Worm (Caenorhabditis elegans) whole organism, L4 larva: ENCODE data around the gene spp-16.
A peak's percentile ranks its signal among the peaks of the same experiment; 100 is the strongest.

Experiments used
- F10B5.3 ChIP-seq: sonication (generic microtip); optimal IDR thresholded peaks from 2 replicates; lab custom pipeline; 2016; ENCODE audit warnings: mild to moderate bottlenecking, missing genetic modification characterization, missing compliant biosample characterization
- Y48G9A.11 ChIP-seq: fragments of 200-800 bp; sonication (Bioruptor generic); IDR thresholded peaks from 2 replicates; pipeline ENCODE4 v1.3.6; 2022; ENCODE audit warnings: missing genetic modification reagents, missing genetic modification characterization, missing compliant biosample characterization
- aha-1 ChIP-seq: fragments of 150-350 bp; peaks from one replicate; lab custom pipeline; 2014; ENCODE audit warnings: missing biosample characterization, missing genetic modification characterization
- arid-1 ChIP-seq: fragments of 200-800 bp; sonication (Bioruptor generic); conservative IDR thresholded peaks from 2 replicates; pipeline ENCODE4 v1.3.6; 2022; ENCODE audit warnings: missing genetic modification reagents, missing genetic modification characterization, missing compliant biosample characterization
- attf-4 ChIP-seq: sonication (generic microtip); optimal IDR thresholded peaks from 3 replicates; lab custom pipeline; 2017; ENCODE audit warnings: missing biosample characterization, missing genetic modification characterization
- cey-2 ChIP-seq: sonication (generic microtip); optimal IDR thresholded peaks from 3 replicates; lab custom pipeline; 2017; ENCODE audit warnings: missing genetic modification characterization, mild to moderate bottlenecking, missing compliant biosample characterization, antibody characterized with exemption, borderline replicate concordance; ENCODE audit not compliant: insufficient read depth
- ctbp-1 ChIP-seq: fragments of 200-800 bp; sonication (Bioruptor generic); IDR thresholded peaks from 2 replicates; pipeline ENCODE4 v1.3.6; 2022; ENCODE audit warnings: missing genetic modification reagents, missing genetic modification characterization, missing compliant biosample characterization
- daf-16 ChIP-seq, 3 experiments: sonication (generic microtip); optimal IDR thresholded peaks; 2 replicates each; lab custom pipeline; 2016 to 2017; ENCODE audit warnings: missing genetic modification characterization in 3 of 3, missing genetic modification reagents in 3 of 3, mild to moderate bottlenecking in 2 of 3, missing compliant biosample characterization in 2 of 3, missing biosample characterization in 1 of 3, moderate library complexity in 1 of 3
- daf-8 ChIP-seq: fragments of 200-800 bp; sonication (Bioruptor generic); IDR thresholded peaks from 2 replicates; pipeline ENCODE4 v1.3.6; 2022; ENCODE audit warnings: missing genetic modification characterization, missing compliant biosample characterization
- dmd-6 ChIP-seq: fragments of 200-800 bp; sonication (Bioruptor generic); IDR thresholded peaks from 2 replicates; pipeline ENCODE4 v1.3.6; 2022; ENCODE audit warnings: missing genetic modification reagents, missing genetic modification characterization, missing compliant biosample characterization
- dpl-1 ChIP-seq: fragments of 150-350 bp; optimal IDR thresholded peaks from 2 replicates; lab custom pipeline; 2014; ENCODE audit warnings: missing biosample characterization, missing genetic modification reagents, missing genetic modification characterization
- dve-1 ChIP-seq: sonication (generic microtip); optimal IDR thresholded peaks from 2 replicates; lab custom pipeline; 2017; ENCODE audit warnings: antibody characterized with exemption, mild to moderate bottlenecking, missing genetic modification characterization, missing compliant biosample characterization; ENCODE audit not compliant: insufficient read depth
- egl-27 ChIP-seq: sonication (generic microtip); optimal IDR thresholded peaks from 3 replicates; lab custom pipeline; 2017; ENCODE audit warnings: missing biosample characterization, missing genetic modification reagents, missing genetic modification characterization
- egl-43 ChIP-seq: fragments of 200-800 bp; sonication (Bioruptor generic); IDR thresholded peaks from 2 replicates; pipeline ENCODE4 v1.3.6; 2022; ENCODE audit warnings: missing genetic modification reagents, missing genetic modification characterization, missing compliant biosample characterization
- fkh-10 ChIP-seq: fragments of 150-350 bp; optimal IDR thresholded peaks from 2 replicates; lab custom pipeline; 2014; ENCODE audit warnings: missing biosample characterization, missing genetic modification reagents, missing genetic modification characterization
- fos-1 ChIP-seq: fragments of 150-350 bp; optimal IDR thresholded peaks from 2 replicates; lab custom pipeline; 2014; ENCODE audit warnings: missing biosample characterization, missing genetic modification characterization
- hif-1 ChIP-seq, 2 experiments: sonication (generic microtip); optimal IDR thresholded peaks; 2 replicates each; lab custom pipeline; 2016 to 2017; ENCODE audit warnings: missing compliant biosample characterization in 2 of 2, missing genetic modification characterization in 2 of 2, missing genetic modification reagents in 2 of 2, missing genotype in 2 of 2, mild to moderate bottlenecking in 1 of 2
- hlh-11 ChIP-seq: fragments of 200-800 bp; sonication (Bioruptor generic); optimal IDR thresholded peaks from 2 replicates; lab custom pipeline; 2018; ENCODE audit warnings: mild to moderate bottlenecking, missing genetic modification characterization, missing compliant biosample characterization
- hlh-30 ChIP-seq: sonication (generic microtip); optimal IDR thresholded peaks from 2 replicates; lab custom pipeline; 2017; ENCODE audit warnings: antibody characterized with exemption, mild to moderate bottlenecking, missing genetic modification characterization, missing compliant biosample characterization; ENCODE audit not compliant: insufficient read depth
- lim-7 ChIP-seq: fragments of 200-800 bp; sonication (Bioruptor generic); IDR thresholded peaks from 2 replicates; pipeline ENCODE4 v1.3.6; 2022; ENCODE audit warnings: missing genetic modification characterization, missing compliant biosample characterization
- lin-38 ChIP-seq: fragments of 200-800 bp; sonication (Bioruptor generic); IDR thresholded peaks from 2 replicates; pipeline ENCODE4 v1.3.6; 2022; ENCODE audit warnings: missing genetic modification reagents, missing genetic modification characterization, missing compliant biosample characterization
- lin-39 ChIP-seq: fragments of 150-350 bp; optimal IDR thresholded peaks from 2 replicates; lab custom pipeline; 2014; ENCODE audit warnings: missing biosample characterization, missing genetic modification reagents, missing genetic modification characterization
- lsy-2 ChIP-seq, 2 experiments: fragments of 150-350 bp in 1 of 2; sonication (generic microtip) in 1 of 2; optimal IDR thresholded peaks; 2 replicates each; lab custom pipeline; 2014 to 2017; ENCODE audit warnings: missing biosample characterization in 2 of 2, missing genetic modification characterization in 2 of 2
- madf-5 ChIP-seq, 2 experiments: fragments of 200-800 bp; sonication (Bioruptor generic); IDR thresholded peaks; 2 replicates each; pipeline ENCODE4 v1.3.6; 2022; ENCODE audit warnings: missing compliant biosample characterization in 2 of 2, missing genetic modification characterization in 2 of 2
- mdl-1 ChIP-seq, 2 experiments: fragments of 150-350 bp in 1 of 2; sonication (generic microtip) in 1 of 2; optimal IDR thresholded peaks; 2 replicates each; lab custom pipeline; 2014 to 2017; ENCODE audit warnings: missing biosample characterization in 2 of 2, missing genetic modification characterization in 2 of 2
- mxl-2 ChIP-seq: fragments of 200-800 bp; sonication (Bioruptor generic); conservative IDR thresholded peaks from 2 replicates; pipeline ENCODE4 v1.3.6; 2022; ENCODE audit warnings: missing genetic modification reagents, missing genetic modification characterization, missing compliant biosample characterization
- mxl-3 ChIP-seq: fragments of 200-800 bp; sonication (Bioruptor generic); optimal IDR thresholded peaks from 2 replicates; lab custom pipeline; 2018; ENCODE audit warnings: mild to moderate bottlenecking, missing genetic modification characterization, missing compliant biosample characterization
- nhr-102 ChIP-seq: sonication (generic microtip); optimal IDR thresholded peaks from 2 replicates; lab custom pipeline; 2016; ENCODE audit warnings: mild to moderate bottlenecking, missing genetic modification characterization, moderate library complexity, missing compliant biosample characterization
- nhr-11 ChIP-seq: fragments of 150-350 bp; optimal IDR thresholded peaks from 2 replicates; lab custom pipeline; 2014; ENCODE audit warnings: missing biosample characterization, missing genetic modification characterization
- nhr-111 ChIP-seq: fragments of 200-800 bp; sonication (Bioruptor generic); optimal IDR thresholded peaks from 2 replicates; lab custom pipeline; 2018; ENCODE audit warnings: mild to moderate bottlenecking, missing genetic modification characterization, missing compliant biosample characterization
- nhr-28 ChIP-seq: fragments of 150-350 bp; optimal IDR thresholded peaks from 2 replicates; lab custom pipeline; 2014; ENCODE audit warnings: missing biosample characterization, missing genetic modification characterization
- nhr-48 ChIP-seq: sonication (generic microtip); optimal IDR thresholded peaks from 2 replicates; lab custom pipeline; 2016; ENCODE audit warnings: mild to moderate bottlenecking, missing genetic modification characterization, missing compliant biosample characterization
- nhr-77 ChIP-seq: fragments of 150-350 bp; optimal IDR thresholded peaks from 2 replicates; lab custom pipeline; 2014; ENCODE audit warnings: missing biosample characterization, missing genetic modification characterization
- php-3 ChIP-seq: fragments of 200-800 bp; sonication (Bioruptor generic); IDR thresholded peaks from 2 replicates; pipeline ENCODE4 v1.3.6; 2022; ENCODE audit warnings: missing genetic modification reagents, missing genetic modification characterization, missing compliant biosample characterization
- rbr-2 ChIP-seq: sonication (generic microtip); optimal IDR thresholded peaks from 2 replicates; lab custom pipeline; 2016; ENCODE audit warnings: missing genotype, missing genetic modification characterization, missing compliant biosample characterization
- saeg-2 ChIP-seq: fragments of 200-800 bp; sonication (Bioruptor generic); IDR thresholded peaks from 2 replicates; pipeline ENCODE4 v1.3.6; 2022; ENCODE audit warnings: missing genetic modification reagents, missing genetic modification characterization, missing compliant biosample characterization
- set-16 ChIP-seq: fragments of 200-800 bp; sonication (Bioruptor generic); IDR thresholded peaks from 2 replicates; pipeline ENCODE4 v1.3.6; 2022; ENCODE audit warnings: missing genetic modification reagents, missing genetic modification characterization, missing compliant biosample characterization
- snpc-4 ChIP-seq: fragments of 150-350 bp; optimal IDR thresholded peaks from 2 replicates; lab custom pipeline; 2014; ENCODE audit warnings: missing biosample characterization, missing genetic modification characterization
- spr-1 ChIP-seq: sonication (generic microtip); optimal IDR thresholded peaks from 2 replicates; lab custom pipeline; 2016; ENCODE audit warnings: mild to moderate bottlenecking, missing genetic modification characterization, missing compliant biosample characterization
- unc-130 ChIP-seq: sonication (generic microtip); optimal IDR thresholded peaks from 2 replicates; lab custom pipeline; 2016; ENCODE audit warnings: missing genetic modification reagents, missing genetic modification characterization, missing compliant biosample characterization
- unc-62 ChIP-seq, 3 experiments: fragments of 150-350 bp in 1 of 3; sonication (generic microtip); optimal IDR thresholded peaks in 2 of 3; peaks in 1 of 3; 1 replicate in 1 of 3; 2 replicates in 2 of 3; lab custom pipeline; 2014 to 2017; ENCODE audit warnings: missing biosample characterization in 3 of 3, missing genetic modification characterization in 3 of 3, missing genetic modification reagents in 3 of 3, missing genotype in 1 of 3
- zfp-3 ChIP-seq: fragments of 200-800 bp; sonication (Bioruptor generic); conservative IDR thresholded peaks from 2 replicates; pipeline ENCODE4 v1.3.6; 2022; ENCODE audit warnings: missing genetic modification reagents, missing genetic modification characterization, missing compliant biosample characterization
- zip-11 ChIP-seq: fragments of 200-800 bp; sonication (Bioruptor generic); IDR thresholded peaks from 2 replicates; pipeline ENCODE4 v1.3.6; 2022; ENCODE audit warnings: missing genetic modification characterization, missing compliant biosample characterization
- zip-2 ChIP-seq: fragments of 150-350 bp; optimal IDR thresholded peaks from 2 replicates; lab custom pipeline; 2014; ENCODE audit warnings: missing biosample characterization, missing genetic modification characterization
- ztf-11 ChIP-seq: fragments of 150-350 bp; optimal IDR thresholded peaks from 2 replicates; lab custom pipeline; 2014; ENCODE audit warnings: missing biosample characterization, missing genetic modification characterization

Gene spp-16

DNA sequence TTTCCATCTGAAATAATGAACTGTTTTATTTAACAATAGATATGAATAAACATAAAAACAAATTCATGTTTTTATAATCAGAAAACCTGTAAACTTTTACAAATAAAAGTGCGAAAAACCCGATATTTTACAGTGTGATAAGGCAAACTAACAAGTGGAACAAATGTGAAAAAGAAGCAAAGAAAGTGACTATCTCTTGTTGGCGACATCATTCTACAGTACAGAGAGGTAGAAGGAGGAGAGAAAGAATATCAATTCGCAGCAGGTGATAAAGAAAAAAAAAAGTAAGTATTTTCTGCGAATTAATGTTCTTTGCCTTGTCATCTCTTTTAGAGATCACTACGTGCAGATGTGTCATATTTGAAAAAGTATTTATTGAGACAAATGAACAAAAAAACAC, 41.3 kb downstream of the spp-16 start (continued):
- TF ChIP-seq unc-62 (GFP tag; optimal IDR thresholded peaks at IDR 0.05 in 1 of 2; lab: Kevin White, UChicago) (peak in 1 of 2 experiments; percentile 2), unc-62 (tag; optimal IDR thresholded peaks at IDR 0.05; lab: Kevin White, UChicago) (no peak), lsy-2 (tag; optimal IDR thresholded peaks at IDR 0.05; lab: Kevin White, UChicago) (peak in 1 of 2 experiments; percentile 43), mxl-3 (peak; percentile 23), cey-2 (tag; lab: Kevin White, UChicago) (peak; percentile 26), php-3 (peak; percentile 60; the same call in 1 of the 2 replicates), nhr-11 (no peak), zip-2 (tag; lab: Kevin White, UChicago) (no peak), dve-1 (tag; lab: Kevin White, UChicago) (peak; percentile 55), hlh-11 (tag; lab: Kevin White, UChicago) (peak; percentile 67), attf-4 (tag; lab: Kevin White, UChicago) (no peak), nhr-77 (peak; percentile 69), arid-1 (GFP tag; lab: Robert Waterston, UW) (no peak), nhr-28 (tag; lab: Kevin White, UChicago) (peak; percentile 91), hif-1 (tag; optimal IDR thresholded peaks at IDR 0.05; lab: Kevin White, UChicago) (peak in 1 of 2 experiments; percentile 33), dpl-1 (GFP tag; lab: Kevin White, UChicago) (peak; percentile 4), saeg-2 (GFP tag; lab: Robert Waterston, UW) (no peak)

DNA sequence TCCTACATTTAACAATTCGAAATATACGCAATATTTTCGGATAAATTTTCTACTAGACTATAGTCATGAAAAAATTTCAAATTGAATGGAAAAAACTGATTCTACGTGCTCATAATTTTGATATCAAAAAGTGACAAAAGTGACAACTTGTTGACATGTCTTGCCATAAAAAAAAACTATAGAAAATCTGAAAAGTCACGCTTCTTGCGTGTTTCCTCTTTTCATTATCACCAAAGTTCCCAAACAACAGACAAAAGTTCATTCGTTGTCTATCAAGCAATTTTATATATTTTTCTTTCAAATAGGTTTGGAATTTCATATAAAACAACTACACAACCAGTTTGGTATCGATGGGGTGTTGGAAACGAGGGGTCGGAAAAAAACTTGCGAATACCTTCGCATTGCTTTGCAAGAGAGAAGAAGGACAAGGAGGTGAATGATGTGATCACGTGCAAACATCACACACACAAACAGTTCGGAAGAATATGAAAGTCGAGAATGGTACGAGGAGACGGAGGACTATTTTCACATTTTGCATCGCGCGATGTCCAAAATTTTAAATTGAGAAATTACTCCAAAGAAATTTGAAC, 42.0 kb downstream of the spp-16 start:
- TF ChIP-seq dve-1 (tag; lab: Kevin White, UChicago) (peak; percentile 9), php-3 (0 out of 2 replicates have a peak, but pooled peaks have one; percentile 39), hlh-30 (tag; lab: Kevin White, UChicago) (peak; percentile 73), unc-130 (GFP tag; lab: Kevin White, UChicago) (no peak), fkh-10 (GFP tag; lab: Kevin White, UChicago) (no peak), lim-7 (no peak), mxl-3 (peak; percentile 32), daf-16 (GFP tag; optimal IDR thresholded peaks at IDR 0.05; lab: Kevin White, UChicago) (no peak), daf-16 (tag; optimal IDR thresholded peaks at IDR 0.05; lab: Kevin White, UChicago) (peak; percentile 77), Y48G9A.11 (GFP tag; lab: Robert Waterston, UW) (no peak), snpc-4 (tag; lab: Kevin White, UChicago) (no peak), zfp-3 (GFP tag; lab: Robert Waterston, UW) (no peak), dpl-1 (GFP tag; lab: Kevin White, UChicago) (no peak), set-16 (no peak), dmd-6 (GFP tag; lab: Robert Waterston, UW) (peak; percentile 84), mdl-1 (tag; optimal IDR thresholded peaks at IDR 0.05; lab: Kevin White, UChicago) (no peak), arid-1 (GFP tag; lab: Robert Waterston, UW) (no peak), unc-62 (GFP tag; optimal IDR thresholded peaks at IDR 0.05 in 1 of 2; lab: Kevin White, UChicago) (peak in 1 of 2 experiments; percentile 71), unc-62 (tag; optimal IDR thresholded peaks at IDR 0.05; lab: Kevin White, UChicago) (no peak), ztf-11 (no peak), zip-11 (GFP tag; lab: Robert Waterston, UW) (no peak), aha-1 (tag; lab: Kevin White, UChicago) (peak; percentile 80)

DNA sequence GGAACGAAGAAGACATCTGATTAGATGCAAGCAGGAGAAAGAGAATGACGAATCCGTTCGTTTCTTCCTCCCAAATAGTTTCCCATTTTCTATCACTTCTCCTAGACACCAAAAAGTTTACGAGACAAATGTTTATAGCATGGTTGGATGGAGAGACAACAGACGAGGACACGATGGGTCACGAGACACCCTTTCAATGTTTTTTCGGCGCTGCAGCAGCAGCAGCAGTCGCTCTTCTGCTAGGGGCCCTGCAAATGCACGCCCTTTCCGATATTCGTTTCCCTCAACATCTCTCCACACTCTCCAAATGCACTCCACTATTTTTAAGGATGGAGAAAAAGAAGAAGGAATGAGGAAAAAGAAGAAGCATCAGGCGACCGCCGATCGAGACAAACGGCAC, 42.8 kb downstream of the spp-16 start:
- TF ChIP-seq ctbp-1 (GFP tag; lab: Robert Waterston, UW) (peak; percentile 85), nhr-48 (tag; lab: Kevin White, UChicago) (peak; percentile 79), snpc-4 (tag; lab: Kevin White, UChicago) (no peak), lin-39 (no peak), rbr-2 (tag; lab: Kevin White, UChicago) (peak; percentile 70), F10B5.3 (tag; lab: Kevin White, UChicago) (no peak), hlh-11 (tag; lab: Kevin White, UChicago) (peak; percentile 92), madf-5 (GFP tag; IDR thresholded peaks at IDR 0.05; lab: Robert Waterston, UW) (no peak), egl-27 (tag; lab: Kevin White, UChicago) (no peak), daf-8 (GFP tag; lab: Robert Waterston, UW) (no peak), fos-1 (peak; percentile 30), nhr-111 (GFP tag; lab: Kevin White, UChicago) (no peak), daf-16 (GFP tag; optimal IDR thresholded peaks at IDR 0.05; lab: Kevin White, UChicago) (peak in 1 of 2 experiments; percentile 92), daf-16 (tag; optimal IDR thresholded peaks at IDR 0.05; lab: Kevin White, UChicago) (peak; percentile 16), nhr-102 (tag; lab: Kevin White, UChicago) (no peak), mxl-2 (no peak), spr-1 (tag; lab: Kevin White, UChicago) (no peak), egl-43 (GFP tag; lab: Robert Waterston, UW) (peak; percentile 46; the same call in 1 of the 2 replicates), lin-38 (GFP tag; lab: Robert Waterston, UW) (peak; percentile 14; the same call in 1 of the 2 replicates), zip-2 (tag; lab: Kevin White, UChicago) (no peak)
